Worm (Caenorhabditis elegans) whole organism, mixed stage, embryonic: ENCODE data around the gene glb-11.

Source experiments
- elt-1 ChIP-seq: sonication (generic microtip); optimal IDR thresholded peaks from 2 replicates; lab custom pipeline; 2017; ENCODE audit warnings: missing genetic modification characterization, mild to moderate bottlenecking, missing compliant biosample characterization, antibody characterized with exemption, moderate library complexity, borderline replicate concordance; ENCODE audit not compliant: insufficient read depth
- lin-13 ChIP-seq: fragments of 150-350 bp; optimal IDR thresholded peaks from 2 replicates; lab custom pipeline; 2014; ENCODE audit warnings: missing biosample characterization, missing genetic modification characterization
- nhr-28 ChIP-seq: fragments of 150-350 bp; optimal IDR thresholded peaks from 2 replicates; lab custom pipeline; 2014; ENCODE audit warnings: missing biosample characterization, missing genetic modification characterization

DNA sequence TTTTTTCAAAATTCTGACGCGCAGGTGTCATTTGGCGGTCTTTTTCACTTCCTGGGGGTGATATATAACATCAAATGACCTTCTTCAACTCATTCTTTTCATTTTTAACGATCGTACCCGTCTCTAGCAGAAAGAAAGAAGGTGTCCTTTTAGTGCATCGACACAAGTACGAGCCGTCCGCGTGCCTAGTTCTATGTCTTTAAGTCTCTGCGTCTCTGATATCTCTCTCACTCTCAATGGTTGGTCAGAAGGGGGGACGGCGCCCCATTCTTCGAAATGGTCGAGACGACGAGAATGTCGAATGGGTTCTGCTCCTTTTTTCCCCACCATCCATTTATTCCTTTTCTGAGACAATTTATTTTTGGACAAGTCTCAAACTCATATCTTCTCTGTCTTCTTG lies 36.3 kb downstream of the glb-11 start:
- TF ChIP-seq elt-1 (tag; lab: Kevin White, UChicago) (no peak), lin-13 (no peak), nhr-28 (tag; lab: Kevin White, UChicago) (no peak)
